Fruit fly (Drosophila melanogaster) whole organism, prepupa: ENCODE results near the gene to.

ENCODE experiments used
- Eip75B ChIP-seq: fragments of 200-800 bp; sonication (Bioruptor generic); optimal IDR thresholded peaks from 3 replicates; lab custom pipeline; 2016; ENCODE audit warnings: missing biosample characterization, missing genetic modification characterization
- Hr38 ChIP-seq: sonication (Bioruptor generic); optimal IDR thresholded peaks from 2 replicates; lab custom pipeline; 2016; ENCODE audit warnings: missing biosample characterization, missing genetic modification characterization
- vri ChIP-seq: fragments of 200-800 bp; sonication (Bioruptor generic); optimal IDR thresholded peaks from 3 replicates; lab custom pipeline; 2016; ENCODE audit warnings: missing biosample characterization, mild to moderate bottlenecking, missing genetic modification characterization

DNA sequence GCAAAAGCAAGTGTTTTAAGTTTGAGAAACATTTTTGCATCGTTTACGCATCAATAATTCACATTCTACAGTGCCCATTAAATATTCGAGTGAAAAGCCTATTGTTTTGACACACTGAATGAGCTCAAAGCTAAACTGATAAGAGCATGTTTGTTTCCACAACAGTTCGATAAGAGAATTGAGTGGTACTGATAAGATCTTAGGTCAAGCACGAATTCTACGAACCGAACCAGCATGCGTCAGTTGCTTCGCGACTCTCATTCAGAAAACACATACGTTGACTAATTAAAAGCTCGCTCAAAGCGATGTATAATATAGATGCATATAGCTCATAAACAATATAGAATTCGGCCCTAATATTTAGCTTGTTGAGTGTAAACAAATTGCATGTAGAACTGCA is 30.8 kb upstream of the to start:
- TF ChIP-seq Eip75B (no peak), Hr38 (GFP tag; lab: Kevin White, UChicago) (no peak), vri (GFP tag; lab: Kevin White, UChicago) (no peak)
